Fruit fly (Drosophila melanogaster) whole organism, embryonic: ENCODE data around the gene Tengl3.

Experiments
- Atf3 ChIP-seq: fragments of 200-800 bp; sonication (Bioruptor generic); optimal IDR thresholded peaks from 3 replicates; lab custom pipeline; 2016; ENCODE audit warnings: missing biosample characterization, missing genetic modification characterization
- B-H1 ChIP-seq: fragments of 200-800 bp; sonication (Bioruptor generic); IDR thresholded peaks from 3 replicates; pipeline ENCODE4 v1.3.6; 2022; ENCODE audit warnings: missing biosample characterization, missing genetic modification characterization
- BEAF-32 ChIP-seq: fragments of 200-800 bp; sonication (Bioruptor generic); optimal IDR thresholded peaks from 3 replicates; lab custom pipeline; 2017; ENCODE audit warnings: missing biosample characterization, missing genetic modification characterization, mild to moderate bottlenecking, moderate library complexity, missing genetic modification reagents
- Bgb ChIP-seq: fragments of 200-800 bp; sonication (Bioruptor generic); IDR thresholded peaks from 2 replicates; pipeline ENCODE4 v1.3.6; 2022; ENCODE audit warnings: missing biosample characterization, missing genetic modification characterization; ENCODE audit not compliant: partially characterized antibody
- CG10321 ChIP-seq: fragments of 200-800 bp; sonication (Bioruptor generic); IDR thresholded peaks from 2 replicates; pipeline ENCODE4 v1.3.6; 2022; ENCODE audit warnings: missing biosample characterization, missing genetic modification characterization
- CG10462 ChIP-seq: fragments of 200-800 bp; sonication (Bioruptor generic); optimal IDR thresholded peaks from 2 replicates; lab custom pipeline; 2016; ENCODE audit warnings: missing biosample characterization, missing genetic modification characterization
- CG10959 ChIP-seq: fragments of 200-800 bp; sonication (Bioruptor generic); IDR thresholded peaks from 2 replicates; pipeline ENCODE4 v1.3.6; 2022; ENCODE audit warnings: missing biosample characterization, missing genetic modification characterization
- CG12744 ChIP-seq: fragments of 200-800 bp; sonication (Bioruptor generic); optimal IDR thresholded peaks from 2 replicates; lab custom pipeline; 2016; ENCODE audit warnings: missing biosample characterization, missing genetic modification characterization
- CG16779 ChIP-seq: fragments of 200-800 bp; sonication (Bioruptor generic); IDR thresholded peaks from 2 replicates; pipeline ENCODE4 v1.3.6; 2022; ENCODE audit warnings: missing biosample characterization, missing genetic modification characterization
- CG16815 ChIP-seq: fragments of 200-800 bp; sonication (Bioruptor generic); optimal IDR thresholded peaks from 3 replicates; lab custom pipeline; 2017; ENCODE audit warnings: missing biosample characterization, mild to moderate bottlenecking, missing genetic modification characterization
- CG18011 ChIP-seq: fragments of 200-800 bp; sonication (Bioruptor generic); optimal IDR thresholded peaks from 2 replicates; lab custom pipeline; 2017; ENCODE audit warnings: missing biosample characterization, missing genetic modification characterization, mild to moderate bottlenecking, moderate library complexity, missing genotype
- CG18599 ChIP-seq: fragments of 200-800 bp; sonication (Bioruptor generic); optimal IDR thresholded peaks from 3 replicates; lab custom pipeline; 2017; ENCODE audit warnings: missing biosample characterization, missing genetic modification characterization, mild to moderate bottlenecking, moderate library complexity, missing genetic modification reagents
- CG31224 ChIP-seq: fragments of 200-800 bp; sonication (Bioruptor generic); IDR thresholded peaks from 2 replicates; pipeline ENCODE4 v1.3.6; 2022; ENCODE audit warnings: missing biosample characterization, missing genetic modification characterization
- CG5180 ChIP-seq: fragments of 200-800 bp; sonication (Bioruptor generic); optimal IDR thresholded peaks from 3 replicates; lab custom pipeline; 2017; ENCODE audit warnings: missing biosample characterization, missing genetic modification characterization, mild to moderate bottlenecking, moderate library complexity, missing genetic modification reagents
- CG6654 ChIP-seq: fragments of 200-800 bp; sonication (Bioruptor generic); optimal IDR thresholded peaks from 2 replicates; lab custom pipeline; 2017; ENCODE audit warnings: missing biosample characterization, mild to moderate bottlenecking, missing genetic modification characterization
- CG6791 ChIP-seq: fragments of 200-800 bp; sonication (Bioruptor generic); IDR thresholded peaks from 3 replicates; pipeline ENCODE4 v1.3.6; 2022; ENCODE audit warnings: missing biosample characterization, missing genetic modification characterization; ENCODE audit not compliant: partially characterized antibody
- CG8089 ChIP-seq: fragments of 200-800 bp; sonication (Bioruptor generic); optimal IDR thresholded peaks from 3 replicates; lab custom pipeline; 2016; ENCODE audit warnings: missing biosample characterization, missing genetic modification characterization
- CkIIα-i1 ChIP-seq: fragments of 200-800 bp; sonication (Bioruptor generic); IDR thresholded peaks from 2 replicates; pipeline ENCODE4 v1.3.6; 2022; ENCODE audit warnings: missing biosample characterization, missing genetic modification characterization
- Deaf1 ChIP-seq: fragments of 200-800 bp; optimal IDR thresholded peaks from 3 replicates; lab custom pipeline; 2019; ENCODE audit warnings: missing biosample characterization, mild to moderate bottlenecking, missing genetic modification characterization, moderate library complexity
- Dip3 ChIP-seq: fragments of 200-800 bp; sonication (Bioruptor generic); optimal IDR thresholded peaks from 3 replicates; lab custom pipeline; 2016; ENCODE audit warnings: missing biosample characterization, missing genetic modification characterization
- Ets65A ChIP-seq: fragments of 200-800 bp; sonication (Bioruptor generic); peaks from one replicate; lab custom pipeline; 2016; ENCODE audit warnings: missing biosample characterization, missing genetic modification characterization
- HLH54F ChIP-seq: fragments of 200-800 bp; sonication (Bioruptor generic); optimal IDR thresholded peaks from 3 replicates; lab custom pipeline; 2016; ENCODE audit warnings: missing biosample characterization, missing genetic modification characterization
- Hey ChIP-seq: fragments of 200-800 bp; sonication (Bioruptor generic); optimal IDR thresholded peaks from 3 replicates; lab custom pipeline; 2018; ENCODE audit warnings: missing biosample characterization, mild to moderate bottlenecking, missing genetic modification characterization
- Hmx ChIP-seq: fragments of 200-800 bp; sonication (Bioruptor generic); optimal IDR thresholded peaks from 2 replicates; lab custom pipeline; 2016; ENCODE audit warnings: missing biosample characterization, missing genetic modification characterization
- Hsf ChIP-seq: fragments of 200-800 bp; sonication (Bioruptor generic); optimal IDR thresholded peaks from 3 replicates; lab custom pipeline; 2016; ENCODE audit warnings: missing biosample characterization, missing genetic modification characterization
- MBD-R2 ChIP-seq: fragments of 200-800 bp; sonication (Bioruptor generic); IDR thresholded peaks from 2 replicates; pipeline ENCODE4 v1.3.6; 2022; ENCODE audit warnings: missing biosample characterization, missing genetic modification characterization
- MESR4 ChIP-seq: fragments of 200-800 bp; sonication (Bioruptor generic); optimal IDR thresholded peaks from 2 replicates; lab custom pipeline; 2018; ENCODE audit warnings: missing biosample characterization, mild to moderate bottlenecking, missing genetic modification characterization, moderate library complexity
- Meics ChIP-seq: fragments of 200-800 bp; sonication (Bioruptor generic); optimal IDR thresholded peaks from 2 replicates; lab custom pipeline; 2017; ENCODE audit warnings: missing biosample characterization, mild to moderate bottlenecking, missing genetic modification characterization
- Poxn ChIP-seq: fragments of 200-800 bp; sonication (Bioruptor generic); IDR thresholded peaks from 2 replicates; pipeline ENCODE4 v1.3.6; 2022; ENCODE audit warnings: missing biosample characterization, missing genetic modification characterization
- Six4 ChIP-seq: fragments of 200-800 bp; sonication (Bioruptor generic); optimal IDR thresholded peaks from 2 replicates; lab custom pipeline; 2016; ENCODE audit warnings: missing biosample characterization, missing genetic modification characterization
- YL-1 ChIP-seq: fragments of 200-800 bp; sonication (Bioruptor generic); optimal IDR thresholded peaks from 3 replicates; lab custom pipeline; 2017; ENCODE audit warnings: missing biosample characterization, mild to moderate bottlenecking, missing genetic modification characterization
- ab ChIP-seq: fragments of 200-800 bp; sonication (Bioruptor generic); optimal IDR thresholded peaks from 2 replicates; lab custom pipeline; 2016; ENCODE audit warnings: missing biosample characterization, missing genetic modification characterization
- aop ChIP-seq: fragments of 200-800 bp; sonication (Bioruptor generic); IDR thresholded peaks from 2 replicates; pipeline ENCODE4 v1.3.6; 2022; ENCODE audit warnings: missing biosample characterization, missing genetic modification characterization
- ash1 ChIP-seq: fragments of 200-800 bp; sonication (Bioruptor generic); optimal IDR thresholded peaks from 2 replicates; lab custom pipeline; 2018; ENCODE audit warnings: missing biosample characterization, mild to moderate bottlenecking, missing genetic modification characterization
- cg ChIP-seq: fragments of 200-800 bp; sonication (Bioruptor generic); optimal IDR thresholded peaks from 3 replicates; lab custom pipeline; 2019; ENCODE audit warnings: missing biosample characterization, mild to moderate bottlenecking, missing genetic modification characterization, moderate library complexity
- ci ChIP-seq: fragments of 200-800 bp; sonication (Bioruptor generic); IDR thresholded peaks from 3 replicates; pipeline ENCODE4 v1.3.6; 2022; ENCODE audit warnings: missing biosample characterization, missing genetic modification characterization
- croc ChIP-seq: fragments of 200-800 bp; sonication (Bioruptor generic); conservative IDR thresholded peaks from 3 replicates; pipeline ENCODE4 v1.3.6; 2022; ENCODE audit warnings: missing biosample characterization, missing genetic modification characterization
- dmrt11E ChIP-seq: fragments of 200-800 bp; sonication (Bioruptor generic); optimal IDR thresholded peaks from 3 replicates; lab custom pipeline; 2018; ENCODE audit warnings: missing biosample characterization, mild to moderate bottlenecking, missing genetic modification characterization, moderate library complexity
- exex ChIP-seq: fragments of 200-800 bp; sonication (Bioruptor generic); optimal IDR thresholded peaks from 4 replicates; lab custom pipeline; 2018; ENCODE audit warnings: missing biosample characterization, mild to moderate bottlenecking, missing genetic modification characterization, moderate library complexity
- hkb ChIP-seq, 2 experiments: fragments of 200-800 bp in 1 of 2; fragments of >200 bp in 1 of 2; sonication (Bioruptor generic) in 1 of 2; IDR thresholded peaks in 1 of 2; optimal IDR thresholded peaks in 1 of 2; 2 replicates each; pipeline versions ENCODE4 v1.3.6 to Lab custom; 2017 to 2022; ENCODE audit warnings: missing biosample characterization in 1 of 2, missing genetic modification characterization in 1 of 2
- nerfin-1 ChIP-seq: fragments of 200-800 bp; sonication (Bioruptor generic); optimal IDR thresholded peaks from 3 replicates; lab custom pipeline; 2019; ENCODE audit warnings: missing biosample characterization, mild to moderate bottlenecking, missing genetic modification characterization, moderate library complexity
- otp ChIP-seq: fragments of 200-800 bp; sonication (Bioruptor generic); IDR thresholded peaks from 3 replicates; pipeline ENCODE4, ENCODE4 v1.3.6; 2022; ENCODE audit warnings: missing biosample characterization, missing genetic modification characterization
- p53 ChIP-seq: fragments of 200-800 bp; sonication (Bioruptor generic); optimal IDR thresholded peaks from 2 replicates; lab custom pipeline; 2016; ENCODE audit warnings: missing biosample characterization, missing genetic modification characterization
- pan ChIP-seq, 4 experiments: fragments of >200 bp in 3 of 4; fragments of 200-800 bp in 1 of 4; sonication (Bioruptor generic) in 1 of 4; optimal IDR thresholded peaks in 3 of 4; IDR thresholded peaks in 1 of 4; 2 replicates each; pipeline versions ENCODE4 v1.3.6 to Lab custom; 2017 to 2022; ENCODE audit warnings: missing biosample characterization in 2 of 4, missing genetic modification characterization in 2 of 4, mixed read lengths in 1 of 4
- shn ChIP-seq: fragments of 200-800 bp; sonication (Bioruptor generic); optimal IDR thresholded peaks from 3 replicates; lab custom pipeline; 2016; ENCODE audit warnings: missing biosample characterization, missing genetic modification characterization
- slp2 ChIP-seq: fragments of 200-800 bp; sonication (Bioruptor generic); optimal IDR thresholded peaks from 2 replicates; lab custom pipeline; 2016; ENCODE audit warnings: missing biosample characterization, missing genetic modification characterization
- sna ChIP-seq: fragments of 200-800 bp; sonication (Bioruptor generic); IDR thresholded peaks from 2 replicates; pipeline ENCODE4 v1.3.6; 2022; ENCODE audit warnings: missing biosample characterization, missing genetic modification characterization; ENCODE audit not compliant: partially characterized antibody
- yki ChIP-seq: fragments of >200 bp; optimal IDR thresholded peaks from 3 replicates; lab custom pipeline; 2018
- zfh2 ChIP-seq: fragments of 200-800 bp; sonication (Bioruptor generic); optimal IDR thresholded peaks from 2 replicates; lab custom pipeline; 2016; ENCODE audit warnings: missing biosample characterization, missing genetic modification characterization

Tengl3 gene

dm6 chr2L:2189100-2189499 lies 49.0 kb downstream of the Tengl3 start (continued):
- TF ChIP-seq hkb (optimal IDR thresholded peaks at IDR 0.05; lab: Kevin White, UChicago) (no peak), hkb (GFP tag; IDR thresholded peaks at IDR 0.05; lab: Robert Waterston, UW) (peak; percentile 60), otp (peak; percentile 70; the same call in 2 of the 3 replicates), Atf3 (GFP tag; lab: Kevin White, UChicago) (peak; percentile 60), croc (peak; percentile 72), Dip3 (GFP tag; lab: Kevin White, UChicago) (no peak)
- TF ChIP-seq, all 482 proteins: peak for 255

- no peak for TF ChIP-seq sna (GFP tag; lab: Robert Waterston, UW)
- no peak for TF ChIP-seq exex
- TF ChIP-seq shn (GFP tag; lab: Kevin White, UChicago) = no peak
- TF ChIP-seq pan (optimal IDR thresholded peaks at IDR 0.05; lab: Kevin White, UChicago) = no peak
- TF ChIP-seq pan (GFP tag; optimal IDR thresholded peaks at IDR 0.05 in 1 of 2, IDR thresholded peaks at IDR 0.05 in 1 of 2) = no peak
- no peak for TF ChIP-seq CkIIα-i1 (GFP tag; lab: Robert Waterston, UW)
- no peak for TF ChIP-seq cg (GFP tag; lab: Kevin White, UChicago)
- no peak for TF ChIP-seq Bgb
- no peak for TF ChIP-seq CG16815
- TF ChIP-seq zfh2 (GFP tag; lab: Kevin White, UChicago) = no peak
- peak; percentile 40; the same call in 1 of the 2 replicates for TF ChIP-seq CG16779 (GFP tag; lab: Robert Waterston, UW)
- no peak for TF ChIP-seq CG10462 (GFP tag; lab: Kevin White, UChicago)
- no peak for TF ChIP-seq p53 (GFP tag; lab: Kevin White, UChicago)
- no peak for TF ChIP-seq Six4 (GFP tag; lab: Kevin White, UChicago)
- TF ChIP-seq aop (GFP tag; lab: Robert Waterston, UW) = 0 out of 2 replicates have a peak, but pooled peaks have one; percentile 6
- TF ChIP-seq Ets65A (GFP tag; lab: Kevin White, UChicago) = no peak
- TF ChIP-seq HLH54F (GFP tag; lab: Kevin White, UChicago) = no peak
- TF ChIP-seq CG31224 (GFP tag; lab: Robert Waterston, UW) = peak; percentile 94
- TF ChIP-seq Hey (tag; lab: Kevin White, UChicago) = peak; percentile 20
- peak; percentile 30 for TF ChIP-seq CG18599 (GFP tag; lab: Kevin White, UChicago)
- TF ChIP-seq Hsf (GFP tag; lab: Kevin White, UChicago) = no peak
- no peak for TF ChIP-seq yki (lab: Kevin White, UChicago)
- no peak for TF ChIP-seq CG8089 (GFP tag; lab: Kevin White, UChicago)
- no peak for TF ChIP-seq MESR4 (GFP tag; lab: Kevin White, UChicago)
- TF ChIP-seq Meics = no peak
- no peak for TF ChIP-seq dmrt11E (tag; lab: Kevin White, UChicago)
- no peak for TF ChIP-seq YL-1 (GFP tag; lab: Kevin White, UChicago)
- TF ChIP-seq ci (GFP tag; lab: Robert Waterston, UW) = no peak
- no peak for TF ChIP-seq slp2 (GFP tag; lab: Kevin White, UChicago)
- no peak for TF ChIP-seq BEAF-32 (GFP tag; lab: Kevin White, UChicago)
- TF ChIP-seq CG6654 (GFP tag; lab: Kevin White, UChicago) = no peak
- TF ChIP-seq Hmx (GFP tag; lab: Kevin White, UChicago) = no peak
- no peak for TF ChIP-seq CG6791 (GFP tag; lab: Robert Waterston, UW)
- TF ChIP-seq ab (GFP tag; lab: Kevin White, UChicago) = no peak
- no peak for TF ChIP-seq CG10321 (GFP tag; lab: Robert Waterston, UW)
- TF ChIP-seq CG12744 = no peak
- TF ChIP-seq ash1 (GFP tag; lab: Kevin White, UChicago) = no peak
- no peak for TF ChIP-seq CG18011 (GFP tag; lab: Kevin White, UChicago)
- TF ChIP-seq B-H1 (GFP tag; lab: Robert Waterston, UW) = no peak
- TF ChIP-seq MBD-R2 (GFP tag; lab: Robert Waterston, UW) = no peak
- TF ChIP-seq Deaf1 (tag; lab: Kevin White, UChicago) = no peak
- TF ChIP-seq hkb (optimal IDR thresholded peaks at IDR 0.05; lab: Kevin White, UChicago) = no peak
- no peak for TF ChIP-seq hkb (GFP tag; IDR thresholded peaks at IDR 0.05; lab: Robert Waterston, UW)
- no peak for TF ChIP-seq nerfin-1
- TF ChIP-seq CG5180 (GFP tag; lab: Kevin White, UChicago) = no peak
- peak; percentile 8; the same call in 1 of the 2 replicates for TF ChIP-seq CG10959 (GFP tag; lab: Robert Waterston, UW)
- TF ChIP-seq Poxn (GFP tag; lab: Robert Waterston, UW) = no peak
These were observed 50.6 kb downstream of the Tengl3 start for dm6 chr2L:2187411-2187810.
